Worm (Caenorhabditis elegans) whole organism, early embryonic: ENCODE measurements around the gene acs-4.

Experiments used
- aly-1 ChIP-seq: sonication (generic microtip); optimal IDR thresholded peaks from 2 replicates; lab custom pipeline; 2016; ENCODE audit warnings: missing genetic modification characterization, missing compliant biosample characterization
- ama-1 ChIP-seq: fragments of 150-350 bp; optimal IDR thresholded peaks from 2 replicates; lab custom pipeline; 2014
- ceh-13 ChIP-seq: fragments of 200-800 bp; sonication (Bioruptor generic); optimal IDR thresholded peaks from 2 replicates; lab custom pipeline; 2018; ENCODE audit warnings: mild to moderate bottlenecking, missing genetic modification characterization, missing compliant biosample characterization
- ets-7 ChIP-seq: sonication (generic microtip); optimal IDR thresholded peaks from 2 replicates; lab custom pipeline; 2016; ENCODE audit warnings: missing genotype, missing genetic modification characterization, missing compliant biosample characterization
- flt-1 ChIP-seq: fragments of 200-800 bp; sonication (Bioruptor generic); IDR thresholded peaks from 2 replicates; pipeline ENCODE4 v1.3.6; 2022; ENCODE audit warnings: missing genetic modification characterization, missing compliant biosample characterization
- hmg-4 ChIP-seq: fragments of 200-800 bp; sonication (Bioruptor generic); optimal IDR thresholded peaks from 2 replicates; lab custom pipeline; 2018; ENCODE audit warnings: mild to moderate bottlenecking, missing genetic modification characterization, missing compliant biosample characterization
- hnd-1 ChIP-seq: sonication (generic microtip); optimal IDR thresholded peaks from 2 replicates; lab custom pipeline; 2016; ENCODE audit warnings: missing genetic modification characterization, missing compliant biosample characterization
- sea-1 ChIP-seq: fragments of 200-800 bp; sonication (Bioruptor generic); conservative IDR thresholded peaks from 2 replicates; pipeline ENCODE4 v1.3.6; 2022; ENCODE audit warnings: missing genetic modification characterization, missing compliant biosample characterization
- tbx-37 ChIP-seq: fragments of 200-800 bp; sonication (Bioruptor generic); conservative IDR thresholded peaks from 2 replicates; pipeline ENCODE4 v1.3.6; 2022; ENCODE audit warnings: missing genetic modification reagents, missing genetic modification characterization, missing compliant biosample characterization
- tra-4 ChIP-seq: sonication (generic microtip); optimal IDR thresholded peaks from 2 replicates; lab custom pipeline; 2017; ENCODE audit warnings: missing genetic modification characterization, missing compliant biosample characterization

DNA sequence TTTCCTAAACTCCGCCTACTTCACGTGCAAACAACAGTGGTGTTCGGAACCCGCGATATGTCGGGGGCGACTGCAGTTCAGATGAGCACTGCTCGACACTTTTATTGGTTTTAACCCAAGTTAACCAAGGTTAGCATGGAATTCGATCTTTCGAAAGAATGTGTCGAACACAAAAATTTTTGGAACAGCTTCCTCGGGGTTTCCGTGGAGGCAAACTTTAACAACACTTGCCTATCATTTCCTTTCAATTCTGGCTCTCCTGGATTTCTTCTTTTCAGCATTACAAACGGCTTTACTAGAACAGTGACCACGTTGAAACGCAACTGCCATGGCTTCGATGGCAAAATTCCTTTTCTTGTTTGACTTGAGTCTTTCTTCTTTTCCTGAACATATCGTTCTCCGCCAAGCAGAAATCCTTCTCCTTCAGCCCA, 26.3 kb upstream of the acs-4 start:
- TF ChIP-seq flt-1 (GFP tag; lab: Robert Waterston, UW), result no peak
- peak; percentile 94 for TF ChIP-seq ama-1 (lab: Kevin White, UChicago)
- TF ChIP-seq aly-1 (tag; lab: Kevin White, UChicago), result no peak
- no peak for TF ChIP-seq ceh-13 (GFP tag; lab: Kevin White, UChicago)
- no peak for TF ChIP-seq ets-7 (tag; lab: Kevin White, UChicago)
- TF ChIP-seq hmg-4 (GFP tag; lab: Kevin White, UChicago), result peak; percentile 8
- TF ChIP-seq hnd-1 (tag; lab: Kevin White, UChicago), result no peak
- TF ChIP-seq sea-1 (GFP tag; lab: Robert Waterston, UW), result no peak
- TF ChIP-seq tbx-37 (GFP tag; lab: Robert Waterston, UW), result no peak
- no peak for TF ChIP-seq tra-4 (tag; lab: Kevin White, UChicago)
